Worm (Caenorhabditis elegans) whole organism, young adult: ENCODE measurements around the gene clec-73.

ENCODE experiments used
- F55B11.4 ChIP-seq: sonication (generic microtip); optimal IDR thresholded peaks from 2 replicates; lab custom pipeline; 2016; ENCODE audit warnings: missing compliant biosample characterization, missing genetic modification characterization, borderline replicate concordance; ENCODE audit not compliant: insufficient read depth
- akir-1 ChIP-seq: fragments of 200-800 bp; sonication (Bioruptor generic); optimal IDR thresholded peaks from 2 replicates; lab custom pipeline; 2018; ENCODE audit warnings: mild to moderate bottlenecking, missing genetic modification characterization, moderate library complexity, missing compliant biosample characterization
- attf-5 ChIP-seq: fragments of 200-800 bp; sonication (Bioruptor generic); optimal IDR thresholded peaks from 2 replicates; lab custom pipeline; 2018; ENCODE audit warnings: mild to moderate bottlenecking, missing genetic modification characterization, missing compliant biosample characterization
- cebp-1 ChIP-seq, 2 experiments: fragments of 200-800 bp in 1 of 2; sonication (Bioruptor generic) in 1 of 2; sonication (generic microtip) in 1 of 2; IDR thresholded peaks in 1 of 2; optimal IDR thresholded peaks in 1 of 2; 2 replicates each; pipeline versions ENCODE4 v1.3.6 to Lab custom; 2017 to 2022; ENCODE audit warnings: missing compliant biosample characterization in 2 of 2, missing genetic modification characterization in 2 of 2, mild to moderate bottlenecking in 1 of 2, missing genetic modification reagents in 1 of 2, moderate library complexity in 1 of 2
- ceh-40 ChIP-seq: fragments of 200-800 bp; sonication (Bioruptor generic); IDR thresholded peaks from 2 replicates; pipeline ENCODE4 v1.3.6; 2022; ENCODE audit warnings: missing genetic modification characterization, missing compliant biosample characterization
- ceh-58 ChIP-seq: fragments of 200-800 bp; sonication (Bioruptor generic); IDR thresholded peaks from 2 replicates; pipeline ENCODE4 v1.3.6; 2022; ENCODE audit warnings: missing genetic modification characterization, missing compliant biosample characterization
- lin-26 ChIP-seq: fragments of 200-800 bp; sonication (Bioruptor generic); IDR thresholded peaks from 2 replicates; pipeline ENCODE4 v1.3.6; 2022; ENCODE audit warnings: missing genetic modification reagents, missing genetic modification characterization, missing compliant biosample characterization
- lin-35 ChIP-seq, 3 experiments: fragments of 150-350 bp in 2 of 3; sonication (generic microtip) in 1 of 3; optimal IDR thresholded peaks; 2 replicates each; lab custom pipeline; 2014 to 2018; ENCODE audit warnings: missing biosample characterization in 3 of 3, missing genetic modification characterization in 3 of 3, missing genetic modification reagents in 3 of 3
- mel-28 ChIP-seq: sonication (generic microtip); optimal IDR thresholded peaks from 2 replicates; lab custom pipeline; 2016; ENCODE audit warnings: borderline replicate concordance, mild to moderate bottlenecking, missing genetic modification characterization, missing compliant biosample characterization
- mxl-1 ChIP-seq: sonication (generic microtip); optimal IDR thresholded peaks from 2 replicates; lab custom pipeline; 2016; ENCODE audit warnings: missing genetic modification characterization, missing compliant biosample characterization
- rcor-1 ChIP-seq: fragments of 200-800 bp; sonication (Bioruptor generic); IDR thresholded peaks from 2 replicates; pipeline ENCODE4 v1.3.6; 2022; ENCODE audit warnings: missing genetic modification reagents, missing genetic modification characterization, missing compliant biosample characterization
- rec-8 ChIP-seq, 2 experiments: sonication (generic microtip); optimal IDR thresholded peaks; 2 replicates each; lab custom pipeline; 2016; ENCODE audit warnings: mild to moderate bottlenecking in 2 of 2, missing genetic modification characterization in 2 of 2, missing genetic modification reagents in 2 of 2, missing genotype in 2 of 2, missing biosample characterization in 1 of 2, missing compliant biosample characterization in 1 of 2, moderate library complexity in 1 of 2
- tbp1 ChIP-seq: fragments of 200-800 bp; sonication (Bioruptor generic); optimal IDR thresholded peaks from 2 replicates; lab custom pipeline; 2018; ENCODE audit warnings: mild to moderate bottlenecking, missing genetic modification characterization, missing compliant biosample characterization
- ztf-3 ChIP-seq: fragments of 200-800 bp; sonication (Bioruptor generic); optimal IDR thresholded peaks from 2 replicates; lab custom pipeline; 2018; ENCODE audit warnings: mild to moderate bottlenecking, missing genetic modification characterization, missing compliant biosample characterization
- ztf-6 ChIP-seq: fragments of 200-800 bp; sonication (Bioruptor generic); IDR thresholded peaks from 2 replicates; pipeline ENCODE4 v1.3.6; 2022; ENCODE audit warnings: missing genetic modification reagents, missing genetic modification characterization, missing compliant biosample characterization

The clec-73 gene

DNA sequence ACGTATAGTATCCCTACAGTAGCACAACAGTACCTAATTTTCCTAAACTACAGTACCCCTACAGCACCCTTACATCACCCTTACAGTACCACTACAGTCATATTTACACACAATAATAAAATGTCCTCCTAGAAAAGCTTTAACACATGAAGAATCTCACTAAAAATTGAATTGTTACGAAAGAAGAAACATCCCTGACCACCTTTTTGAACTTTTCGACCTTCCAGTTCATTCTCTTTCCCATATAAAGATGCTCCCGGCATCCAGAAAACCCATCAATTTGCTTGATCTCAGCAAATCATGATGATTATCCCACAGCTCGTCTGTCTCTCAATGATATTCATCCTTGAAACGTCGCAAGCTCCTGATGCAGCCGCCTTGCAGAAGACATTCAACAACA lies 51.4 kb downstream of the clec-73 start, which contains the start of gene F56D6.21:
F56D6.21 (plus strand) TSS at position 301 of the 400 bp plus-strand sequence.
- TF ChIP-seq F55B11.4 (no peak), lin-26 (GFP tag; lab: Robert Waterston, UW) (no peak), ztf-3 (GFP tag; lab: Kevin White, UChicago) (no peak), attf-5 (GFP tag; lab: Kevin White, UChicago) (no peak), ceh-58 (GFP tag; lab: Robert Waterston, UW) (no peak), akir-1 (GFP tag; lab: Kevin White, UChicago) (no peak), ceh-40 (GFP tag; lab: Robert Waterston, UW) (no peak), rec-8 (tag; optimal IDR thresholded peaks at IDR 0.05; lab: Kevin White, UChicago) (no peak), mxl-1 (tag; lab: Kevin White, UChicago) (no peak), ztf-6 (no peak), mel-28 (tag; lab: Kevin White, UChicago) (no peak), lin-35 (GFP tag; optimal IDR thresholded peaks at IDR 0.05; lab: Kevin White, UChicago) (no peak), rcor-1 (GFP tag; lab: Robert Waterston, UW) (no peak), tbp1 (GFP tag; lab: Kevin White, UChicago) (no peak), cebp-1 (GFP tag; IDR thresholded peaks at IDR 0.05; lab: Robert Waterston, UW) (no peak), cebp-1 (tag; optimal IDR thresholded peaks at IDR 0.05; lab: Kevin White, UChicago) (no peak)
